Worm (Caenorhabditis elegans) whole organism, midembryonic: Measurements from ENCODE around the gene Y53F4B.11.

Experiments used
- T22C8.4 ChIP-seq: fragments of 200-800 bp; sonication (Bioruptor generic); IDR thresholded peaks from 2 replicates; pipeline ENCODE4 v1.3.6; 2022; ENCODE audit warnings: missing genetic modification characterization, missing compliant biosample characterization
- cog-1 ChIP-seq: sonication (generic microtip); optimal IDR thresholded peaks from 2 replicates; lab custom pipeline; 2016; ENCODE audit warnings: missing genetic modification characterization, missing compliant biosample characterization
- flt-1 ChIP-seq: fragments of 200-800 bp; sonication (Bioruptor generic); IDR thresholded peaks from 2 replicates; pipeline ENCODE4 v1.3.6; 2022; ENCODE audit warnings: missing genetic modification characterization, missing compliant biosample characterization
- klf-2 ChIP-seq: fragments of 200-800 bp; sonication (Bioruptor generic); conservative IDR thresholded peaks from 2 replicates; pipeline ENCODE4 v1.3.6; 2022; ENCODE audit warnings: missing genetic modification reagents, missing genetic modification characterization, missing compliant biosample characterization
- med-1 ChIP-seq: sonication (generic microtip); optimal IDR thresholded peaks from 2 replicates; lab custom pipeline; 2017; ENCODE audit warnings: missing genetic modification characterization, mild to moderate bottlenecking, missing compliant biosample characterization, antibody characterized with exemption, missing genetic modification reagents; ENCODE audit not compliant: insufficient read depth
- ref-1 ChIP-seq: fragments of 200-800 bp; sonication (Bioruptor generic); conservative IDR thresholded peaks from 2 replicates; pipeline ENCODE4 v1.3.6; 2022; ENCODE audit warnings: missing genetic modification reagents, missing genetic modification characterization, missing compliant biosample characterization
- tab-1 ChIP-seq: fragments of 200-800 bp; sonication (Bioruptor generic); IDR thresholded peaks from 2 replicates; pipeline ENCODE4 v1.3.6; 2022; ENCODE audit warnings: missing genetic modification characterization, missing compliant biosample characterization
- ztf-23 ChIP-seq: fragments of 200-800 bp; sonication (Bioruptor generic); IDR thresholded peaks from 2 replicates; pipeline ENCODE4 v1.3.6; 2022; ENCODE audit warnings: missing genetic modification reagents, missing genetic modification characterization, missing compliant biosample characterization
- ztf-29 ChIP-seq: fragments of 200-800 bp; sonication (Bioruptor generic); IDR thresholded peaks from 2 replicates; pipeline ENCODE4 v1.3.6; 2022; ENCODE audit warnings: missing genetic modification reagents, missing genetic modification characterization, missing compliant biosample characterization

Gene Y53F4B.11

DNA sequence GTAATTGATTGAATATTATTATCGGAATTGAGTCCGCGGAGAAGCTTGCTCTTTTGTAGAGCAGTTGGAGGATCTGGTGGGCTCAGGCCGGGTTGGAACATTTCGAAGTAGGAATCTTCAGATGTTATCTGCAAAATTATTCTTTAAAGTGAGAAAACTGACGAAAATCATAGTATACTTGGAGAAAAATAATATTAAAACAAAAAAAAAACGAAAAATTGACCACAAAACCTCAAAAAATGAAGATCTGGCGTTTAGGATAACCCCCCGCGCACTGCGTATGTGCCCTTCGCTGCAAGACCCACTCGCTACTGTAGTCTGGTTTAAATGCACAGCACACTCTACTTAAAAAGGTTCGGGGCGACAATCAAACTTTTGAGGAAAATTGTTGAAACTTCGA lies 7.1 kb upstream of the Y53F4B.11 start, which contains the start of gene Y53F4B.10:
TSS of gene Y53F4B.10 (minus strand) at position 101 of the 400 bp plus-strand sequence.
- TF ChIP-seq tab-1 (GFP tag; lab: Robert Waterston, UW) (no peak), klf-2 (no peak), cog-1 (tag; lab: Kevin White, UChicago) (no peak), med-1 (GFP tag; lab: Kevin White, UChicago) (no peak), ztf-29 (GFP tag; lab: Robert Waterston, UW) (no peak), flt-1 (GFP tag; lab: Robert Waterston, UW) (no peak), ztf-23 (no peak), T22C8.4 (GFP tag; lab: Robert Waterston, UW) (no peak), ref-1 (GFP tag; lab: Robert Waterston, UW) (no peak)

DNA sequence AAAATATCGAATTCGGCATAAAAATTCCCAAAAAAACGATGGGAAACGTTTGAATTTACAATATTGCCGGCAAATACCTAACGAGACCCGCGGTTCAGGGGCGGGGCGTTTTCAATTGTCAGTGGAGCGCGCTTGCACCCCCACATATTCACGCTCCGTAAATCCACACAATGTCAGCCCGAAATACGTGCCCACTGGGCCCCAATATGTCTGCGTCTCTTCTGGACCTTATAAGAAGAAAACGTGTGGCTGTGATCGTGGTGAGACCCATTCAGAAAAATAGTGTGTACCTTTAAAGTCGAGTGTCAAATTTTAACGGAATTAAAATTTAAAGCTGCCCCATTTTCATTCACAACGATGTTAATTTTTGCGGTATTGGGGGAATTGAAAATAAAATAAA lies 6.0 kb upstream of the Y53F4B.11 start:
- TF ChIP-seq med-1 (GFP tag; lab: Kevin White, UChicago), result no peak

DNA sequence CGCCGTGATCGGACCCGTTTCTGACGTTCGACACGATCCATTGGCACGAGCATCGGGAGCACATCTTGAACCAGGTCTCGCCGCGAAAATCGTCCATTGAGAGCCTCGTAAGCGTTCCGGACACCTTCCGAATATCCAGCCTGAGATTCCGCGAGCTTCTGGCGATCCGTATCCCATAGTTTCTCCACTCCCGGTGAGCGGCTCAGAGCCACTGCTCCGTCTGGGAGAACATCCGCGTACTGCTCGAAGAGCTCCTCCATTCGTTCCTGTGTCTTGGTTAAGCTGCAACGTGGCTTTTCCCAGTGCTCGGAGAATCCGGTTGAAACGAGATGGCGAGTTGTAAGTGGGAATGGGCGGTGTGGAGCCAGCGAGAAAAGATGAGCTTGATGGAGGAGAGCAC lies 5.4 kb upstream of the Y53F4B.11 start:
- no peak for TF ChIP-seq flt-1 (GFP tag; lab: Robert Waterston, UW)
- no peak for TF ChIP-seq med-1 (GFP tag; lab: Kevin White, UChicago)
- no peak for TF ChIP-seq klf-2
- no peak for TF ChIP-seq T22C8.4 (GFP tag; lab: Robert Waterston, UW)
- no peak for TF ChIP-seq ref-1 (GFP tag; lab: Robert Waterston, UW)
- TF ChIP-seq tab-1 (GFP tag; lab: Robert Waterston, UW), result no peak
- no peak for TF ChIP-seq cog-1 (tag; lab: Kevin White, UChicago)

DNA sequence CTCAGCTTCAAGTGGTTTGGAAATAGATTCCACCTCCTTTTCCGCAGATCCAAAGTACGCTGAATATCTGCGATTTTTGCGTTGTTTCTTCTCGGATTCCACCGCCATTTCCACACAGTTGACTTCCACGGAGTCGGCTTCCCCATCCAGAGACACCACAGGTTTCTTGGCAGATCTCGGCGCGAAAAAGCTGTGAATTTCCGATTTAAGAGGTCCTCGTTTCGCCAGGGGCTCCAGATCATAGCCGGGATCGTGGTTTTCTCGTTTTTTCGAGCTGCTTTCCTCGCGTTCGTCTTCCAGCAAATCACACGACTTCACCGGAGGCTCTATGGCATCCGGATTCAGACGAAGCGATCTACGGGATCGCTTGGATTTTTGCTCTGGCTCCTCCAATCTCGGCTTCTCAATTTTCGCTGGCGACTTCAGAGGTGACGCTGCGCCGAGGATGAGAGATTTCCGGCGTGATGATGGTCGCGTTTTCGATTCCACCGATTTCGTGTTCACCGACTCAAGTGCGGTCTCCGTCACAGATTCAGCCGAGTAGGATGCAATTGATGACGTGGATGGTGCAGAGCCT lies 2.0 kb upstream of the Y53F4B.11 start:
- no peak for TF ChIP-seq ztf-23
- TF ChIP-seq klf-2, result no peak
- no peak for TF ChIP-seq cog-1 (tag; lab: Kevin White, UChicago)
- TF ChIP-seq T22C8.4 (GFP tag; lab: Robert Waterston, UW), result no peak
- TF ChIP-seq flt-1 (GFP tag; lab: Robert Waterston, UW), result no peak
- TF ChIP-seq ztf-29 (GFP tag; lab: Robert Waterston, UW), result no peak
- TF ChIP-seq ref-1 (GFP tag; lab: Robert Waterston, UW), result no peak
- no peak for TF ChIP-seq med-1 (GFP tag; lab: Kevin White, UChicago)
- TF ChIP-seq tab-1 (GFP tag; lab: Robert Waterston, UW), result no peak

DNA sequence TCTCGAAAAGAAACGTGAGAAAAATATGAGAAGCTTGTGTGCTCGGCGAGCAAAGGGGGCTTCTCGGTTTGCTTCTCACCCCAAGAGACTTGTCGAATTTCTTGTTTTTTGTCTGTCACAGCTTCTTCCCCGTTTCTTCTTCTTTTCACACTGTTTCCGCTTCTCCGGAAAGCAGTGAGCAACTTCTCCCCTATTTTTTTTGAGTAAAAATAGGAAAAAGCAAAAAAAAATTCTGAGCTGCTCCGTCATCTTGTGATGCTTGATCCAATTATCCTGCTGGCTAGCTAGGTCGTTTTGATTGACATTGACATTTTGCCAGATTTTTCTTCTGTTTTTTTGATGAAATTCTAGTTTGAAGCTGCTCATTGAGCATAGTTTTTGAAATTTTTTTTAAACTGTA lies 3.8 kb downstream of the Y53F4B.11 start, which contains the start of gene Y53F4B.51:
TSS of gene Y53F4B.51 (minus strand) at position 63 of the 400 bp plus-strand sequence.
- TF ChIP-seq ztf-23 (no peak), med-1 (GFP tag; lab: Kevin White, UChicago) (no peak), ztf-29 (GFP tag; lab: Robert Waterston, UW) (no peak), tab-1 (GFP tag; lab: Robert Waterston, UW) (no peak), klf-2 (no peak), ref-1 (GFP tag; lab: Robert Waterston, UW) (no peak), T22C8.4 (GFP tag; lab: Robert Waterston, UW) (no peak), cog-1 (tag; lab: Kevin White, UChicago) (no peak), flt-1 (GFP tag; lab: Robert Waterston, UW) (no peak)

DNA sequence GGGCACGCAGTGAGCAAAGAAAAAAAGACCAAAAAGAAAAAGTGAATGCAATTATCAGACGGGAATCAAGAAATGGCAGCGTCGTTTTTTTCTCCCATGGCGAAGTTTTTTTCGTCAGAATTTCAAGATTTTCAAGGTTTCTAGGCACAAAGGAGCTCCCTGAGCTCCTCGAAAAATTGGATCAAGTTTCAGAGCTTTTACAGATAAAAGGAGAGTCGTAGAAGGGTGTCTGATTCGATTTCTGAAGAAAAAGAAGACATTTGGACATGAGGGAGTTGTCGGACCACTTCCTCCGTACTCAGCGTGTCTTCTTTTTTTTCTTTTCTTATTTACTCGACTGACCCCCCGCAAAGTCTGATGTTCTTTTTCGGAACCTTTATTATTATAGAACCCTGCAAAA lies 5.1 kb downstream of the Y53F4B.11 start:
- TF ChIP-seq ztf-23 (no peak), cog-1 (tag; lab: Kevin White, UChicago) (no peak), med-1 (GFP tag; lab: Kevin White, UChicago) (no peak), ref-1 (GFP tag; lab: Robert Waterston, UW) (no peak), tab-1 (GFP tag; lab: Robert Waterston, UW) (no peak), ztf-29 (GFP tag; lab: Robert Waterston, UW) (no peak)

DNA sequence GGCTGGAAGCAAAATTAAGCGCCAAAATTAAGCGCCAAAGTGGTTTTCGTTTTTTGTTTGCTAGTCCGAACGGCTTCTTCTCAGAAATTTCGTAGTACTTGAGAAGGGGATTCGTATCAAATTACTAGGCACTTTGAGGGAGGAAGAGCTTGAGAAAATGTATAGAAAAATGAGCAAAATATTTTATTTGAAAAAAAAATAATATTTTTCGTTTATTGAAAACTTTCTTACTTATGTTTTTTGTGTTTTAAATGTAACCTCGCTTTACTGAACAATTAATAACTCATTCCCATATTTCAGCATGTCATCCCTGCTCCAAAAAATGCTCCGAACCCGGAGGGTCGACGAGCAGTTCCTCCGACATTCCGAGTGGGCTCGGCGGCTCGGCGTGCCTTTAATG lies 8.4 kb downstream of the Y53F4B.11 start, which contains the start of gene Y53F4B.12:
TSS of gene Y53F4B.12 (plus strand) at position 301 of the 400 bp plus-strand sequence.
- no peak for TF ChIP-seq flt-1 (GFP tag; lab: Robert Waterston, UW)
- TF ChIP-seq med-1 (GFP tag; lab: Kevin White, UChicago), result no peak
- TF ChIP-seq T22C8.4 (GFP tag; lab: Robert Waterston, UW), result no peak
- TF ChIP-seq ztf-23, result no peak
- no peak for TF ChIP-seq klf-2
- no peak for TF ChIP-seq ref-1 (GFP tag; lab: Robert Waterston, UW)
- no peak for TF ChIP-seq cog-1 (tag; lab: Kevin White, UChicago)
- no peak for TF ChIP-seq ztf-29 (GFP tag; lab: Robert Waterston, UW)
- TF ChIP-seq tab-1 (GFP tag; lab: Robert Waterston, UW), result no peak

DNA sequence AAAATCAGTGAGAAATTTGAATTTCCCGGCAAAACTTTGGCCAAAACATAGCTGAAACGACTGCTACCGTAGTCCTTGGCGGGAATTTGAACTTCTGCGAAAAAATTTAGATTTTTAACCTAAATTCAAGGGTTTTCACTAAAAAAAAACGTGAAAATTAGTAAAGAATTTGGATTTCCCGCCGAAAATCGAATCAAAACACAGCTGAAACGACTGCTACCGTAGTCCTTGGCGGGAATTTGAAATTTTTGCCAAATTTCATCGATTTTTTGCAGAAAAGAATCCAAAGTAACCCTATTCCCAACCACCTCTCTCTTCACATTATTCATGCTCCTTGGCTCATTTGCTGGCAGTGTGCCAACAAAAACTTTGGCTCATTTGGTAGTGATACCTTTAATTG lies 14.6 kb downstream of the Y53F4B.11 start:
- no peak for TF ChIP-seq flt-1 (GFP tag; lab: Robert Waterston, UW)
- TF ChIP-seq ztf-23, result no peak
- TF ChIP-seq cog-1 (tag; lab: Kevin White, UChicago), result no peak
- TF ChIP-seq med-1 (GFP tag; lab: Kevin White, UChicago), result no peak
- TF ChIP-seq T22C8.4 (GFP tag; lab: Robert Waterston, UW), result no peak
- no peak for TF ChIP-seq klf-2
- no peak for TF ChIP-seq tab-1 (GFP tag; lab: Robert Waterston, UW)
- TF ChIP-seq ref-1 (GFP tag; lab: Robert Waterston, UW), result no peak
- TF ChIP-seq ztf-29 (GFP tag; lab: Robert Waterston, UW), result no peak

DNA sequence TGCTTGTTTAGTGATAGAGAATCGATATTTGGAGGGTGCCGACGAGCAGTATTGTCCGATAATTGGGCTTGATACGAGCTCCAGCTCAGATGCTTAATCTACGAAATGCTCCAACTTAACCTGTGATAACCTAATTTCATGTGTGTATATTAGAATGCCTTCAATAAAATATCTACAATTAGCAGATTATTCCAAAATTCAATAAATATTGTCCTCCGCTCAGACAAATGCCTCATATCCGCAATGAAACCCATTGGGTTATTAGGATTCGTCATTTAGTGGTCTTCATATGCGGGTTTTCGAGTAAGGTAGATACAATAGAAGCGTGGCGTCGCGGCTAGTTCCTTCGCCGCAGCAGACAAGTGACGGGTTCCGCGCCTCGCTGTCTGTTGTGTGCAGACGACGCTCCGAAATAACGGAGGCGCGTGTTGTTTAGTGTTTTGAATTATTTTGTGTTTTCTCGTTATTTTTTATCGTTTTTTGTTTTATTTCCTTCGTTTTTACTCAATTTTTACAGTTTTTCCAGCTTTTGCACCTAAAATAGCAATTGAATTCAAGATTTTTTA lies 15.1 kb downstream of the Y53F4B.11 start, which contains the start of gene cmtr-1:
TSS of gene cmtr-1 (plus strand) at position 516 of the 566 bp plus-strand sequence.
- TF ChIP-seq ztf-23 (peak; percentile 70; the same call in 1 of the 2 replicates), cog-1 (tag; lab: Kevin White, UChicago) (peak; percentile 69), med-1 (GFP tag; lab: Kevin White, UChicago) (no peak), klf-2 (no peak), ztf-29 (GFP tag; lab: Robert Waterston, UW) (no peak), T22C8.4 (GFP tag; lab: Robert Waterston, UW) (no peak), ref-1 (GFP tag; lab: Robert Waterston, UW) (no peak; the same call in 1 of the 2 replicates), flt-1 (GFP tag; lab: Robert Waterston, UW) (peak; percentile 64; the same call in 1 of the 2 replicates), tab-1 (GFP tag; lab: Robert Waterston, UW) (no peak)
